Worm (Caenorhabditis elegans) whole organism, L2 larva: Measurements from ENCODE around the gene clec-86.

Experiments used
- R02D3.7 ChIP-seq: fragments of 150-350 bp; optimal IDR thresholded peaks from 2 replicates; lab custom pipeline; 2014; ENCODE audit warnings: missing biosample characterization, missing genetic modification characterization
- aly-2 ChIP-seq: fragments of 150-350 bp; optimal IDR thresholded peaks from 2 replicates; lab custom pipeline; 2014; ENCODE audit warnings: missing biosample characterization, missing genetic modification characterization
- blmp-1 ChIP-seq: sonication (generic microtip); optimal IDR thresholded peaks from 2 replicates; lab custom pipeline; 2017; ENCODE audit warnings: missing genetic modification characterization, mild to moderate bottlenecking, missing compliant biosample characterization, antibody characterized with exemption, moderate library complexity; ENCODE audit not compliant: insufficient read depth
- mdl-1 ChIP-seq, 2 experiments: fragments of 150-350 bp in 1 of 2; sonication (generic microtip) in 1 of 2; optimal IDR thresholded peaks; 2 replicates each; lab custom pipeline; 2017; ENCODE audit warnings: missing biosample characterization in 2 of 2, missing genetic modification characterization in 2 of 2
- nhr-12 ChIP-seq: fragments of 150-350 bp; optimal IDR thresholded peaks from 2 replicates; lab custom pipeline; 2014; ENCODE audit warnings: missing biosample characterization, missing genetic modification characterization
- nhr-25 ChIP-seq: fragments of 150-350 bp; sonication (generic microtip); optimal IDR thresholded peaks from 3 replicates; lab custom pipeline; 2014; ENCODE audit warnings: missing biosample characterization, missing genetic modification characterization
- skn-1 ChIP-seq: sonication (generic microtip); optimal IDR thresholded peaks from 2 replicates; lab custom pipeline; 2017; ENCODE audit warnings: missing biosample characterization, missing genetic modification characterization
- snpc-4 ChIP-seq: fragments of 150-350 bp; optimal IDR thresholded peaks from 2 replicates; lab custom pipeline; 2014; ENCODE audit warnings: missing biosample characterization, missing genetic modification characterization
- unc-39 ChIP-seq: fragments of 150-350 bp; optimal IDR thresholded peaks from 2 replicates; lab custom pipeline; 2014; ENCODE audit warnings: missing biosample characterization, missing genetic modification characterization
- unc-62 ChIP-seq: fragments of 150-350 bp; optimal IDR thresholded peaks from 2 replicates; lab custom pipeline; 2014; ENCODE audit warnings: missing biosample characterization, missing genetic modification reagents, missing genetic modification characterization
- ztf-11 ChIP-seq: sonication (generic microtip); optimal IDR thresholded peaks from 2 replicates; lab custom pipeline; 2017; ENCODE audit warnings: missing biosample characterization, missing genetic modification characterization

- no peak for TF ChIP-seq unc-62 (GFP tag; lab: Kevin White, UChicago)
- TF ChIP-seq mdl-1 (tag; optimal IDR thresholded peaks at IDR 0.05; lab: Kevin White, UChicago) = no peak
- TF ChIP-seq unc-39 (tag; lab: Kevin White, UChicago) = no peak
- TF ChIP-seq R02D3.7 (tag; lab: Kevin White, UChicago) = no peak
- TF ChIP-seq nhr-12 (tag; lab: Kevin White, UChicago) = no peak
- TF ChIP-seq aly-2 = no peak
- no peak for TF ChIP-seq snpc-4 (tag; lab: Kevin White, UChicago)
- no peak for TF ChIP-seq ztf-11 (tag; lab: Kevin White, UChicago)
- TF ChIP-seq skn-1 (tag; lab: Kevin White, UChicago) = no peak
- no peak for TF ChIP-seq nhr-25
- TF ChIP-seq blmp-1 (tag; lab: Kevin White, UChicago) = no peak
Observed at ce11 chrX:7122655-7123054, 17.0 kb upstream of the clec-86 start.
